Worm (Caenorhabditis elegans) whole organism, L3 larva: ENCODE data around the gene F44F4.9.

Experiments used
- elt-2 ChIP-seq: sonication (generic microtip); optimal IDR thresholded peaks from 2 replicates; lab custom pipeline; 2016; ENCODE audit warnings: missing genetic modification reagents, mild to moderate bottlenecking, missing genetic modification characterization, missing compliant biosample characterization
- eor-1 ChIP-seq, 2 experiments: fragments of 150-350 bp; optimal IDR thresholded peaks; 2 replicates each; lab custom pipeline; 2014 to 2018; ENCODE audit warnings: missing biosample characterization in 2 of 2, missing genetic modification characterization in 2 of 2
- hmg-11 ChIP-seq: sonication (generic microtip); optimal IDR thresholded peaks from 2 replicates; lab custom pipeline; 2016; ENCODE audit warnings: missing genetic modification characterization, missing compliant biosample characterization
- jun-1 ChIP-seq: fragments of 150-350 bp; optimal IDR thresholded peaks from 2 replicates; lab custom pipeline; 2014; ENCODE audit warnings: missing biosample characterization, missing genetic modification reagents, missing genetic modification characterization
- mdl-1 ChIP-seq: fragments of 150-350 bp; optimal IDR thresholded peaks from 2 replicates; lab custom pipeline; 2014; ENCODE audit warnings: missing biosample characterization, missing genetic modification characterization
- nfya-1 ChIP-seq: sonication (generic microtip); optimal IDR thresholded peaks from 2 replicates; lab custom pipeline; 2017; ENCODE audit warnings: missing genetic modification characterization, mild to moderate bottlenecking, missing compliant biosample characterization, antibody characterized with exemption, moderate library complexity; ENCODE audit not compliant: insufficient read depth
- pha-4 ChIP-seq: fragments of 150-350 bp; optimal IDR thresholded peaks from 2 replicates; lab custom pipeline; 2014; ENCODE audit warnings: missing biosample characterization, missing genetic modification reagents, missing genetic modification characterization
- pqm-1 ChIP-seq: fragments of 150-350 bp; optimal IDR thresholded peaks from 2 replicates; lab custom pipeline; 2017; ENCODE audit warnings: missing biosample characterization, missing genetic modification characterization, inconsistent platforms
- unc-62 ChIP-seq: fragments of 150-350 bp; sonication (generic microtip); optimal IDR thresholded peaks from 4 replicates; lab custom pipeline; 2014; ENCODE audit warnings: missing biosample characterization, missing genetic modification reagents, missing genetic modification characterization
- zag-1 ChIP-seq: fragments of 150-350 bp; optimal IDR thresholded peaks from 2 replicates; lab custom pipeline; 2014; ENCODE audit warnings: missing biosample characterization, missing genetic modification characterization

The F44F4.9 gene

DNA sequence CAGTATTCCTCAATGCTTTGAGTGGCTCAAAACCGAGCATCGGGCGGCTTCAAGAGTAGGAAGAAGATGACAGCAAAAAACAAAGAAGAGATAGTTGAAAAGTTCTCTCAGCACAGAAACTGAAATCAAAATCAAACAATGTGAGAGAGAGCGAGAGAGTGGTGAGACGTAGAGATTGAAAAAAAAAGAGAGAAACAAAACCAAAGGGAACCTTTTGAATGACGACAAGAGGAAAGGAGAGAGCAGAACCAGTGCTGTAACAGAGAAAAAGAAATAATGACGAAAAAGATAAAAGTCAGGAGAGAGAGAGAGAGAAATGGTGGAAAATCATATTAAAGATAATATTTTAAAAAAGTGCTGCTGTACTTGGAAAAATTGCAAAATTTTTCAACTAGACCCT lies 48.4 kb downstream of the F44F4.9 start:
- no peak for TF ChIP-seq zag-1
- peak; percentile 35 for TF ChIP-seq hmg-11
- TF ChIP-seq pha-4 (tag; lab: Kevin White, UChicago) = peak; percentile 57
- TF ChIP-seq unc-62 = no peak
- TF ChIP-seq elt-2 (tag; lab: Kevin White, UChicago) = peak; percentile 55
- peak; percentile 43 for TF ChIP-seq nfya-1 (tag; lab: Kevin White, UChicago)
- TF ChIP-seq mdl-1 (tag; lab: Kevin White, UChicago) = no peak
- peak; percentile 64 for TF ChIP-seq pqm-1 (tag; lab: Kevin White, UChicago)
- no peak for TF ChIP-seq jun-1 (tag; lab: Kevin White, UChicago)
- TF ChIP-seq eor-1 (tag; optimal IDR thresholded peaks at IDR 0.05; lab: Kevin White, UChicago) = no peak
- TF ChIP-seq, all 47 proteins: peak for 5
